Worm (Caenorhabditis elegans) whole organism, mixed stage, embryonic: ENCODE data around the gene C47E8.11.

Source experiments
- M03D4.4 ChIP-seq: sonication (generic microtip); optimal IDR thresholded peaks from 2 replicates; lab custom pipeline; 2017; ENCODE audit warnings: mild to moderate bottlenecking, missing genetic modification characterization, missing compliant biosample characterization
- bed-3 ChIP-seq: fragments of 200-800 bp; sonication (Bioruptor generic); optimal IDR thresholded peaks from 3 replicates; lab custom pipeline; 2018; ENCODE audit warnings: mild to moderate bottlenecking, missing genetic modification characterization, moderate library complexity, missing compliant biosample characterization
- blmp-1 ChIP-seq: fragments of 150-350 bp; optimal IDR thresholded peaks from 2 replicates; lab custom pipeline; 2014; ENCODE audit warnings: missing biosample characterization, missing genetic modification characterization
- ceh-39 ChIP-seq: fragments of 150-350 bp; optimal IDR thresholded peaks from 2 replicates; lab custom pipeline; 2014; ENCODE audit warnings: missing biosample characterization, missing genetic modification characterization
- ceh-43 ChIP-seq: fragments of 200-800 bp; sonication (Bioruptor generic); optimal IDR thresholded peaks from 2 replicates; lab custom pipeline; 2018; ENCODE audit warnings: mild to moderate bottlenecking, missing genetic modification characterization, moderate library complexity, missing compliant biosample characterization
- ceh-83 ChIP-seq: fragments of 200-800 bp; sonication (Bioruptor generic); optimal IDR thresholded peaks from 2 replicates; lab custom pipeline; 2018; ENCODE audit warnings: mild to moderate bottlenecking, missing genetic modification characterization, missing compliant biosample characterization
- ces-1 ChIP-seq: fragments of 150-350 bp; optimal IDR thresholded peaks from 2 replicates; lab custom pipeline; 2014; ENCODE audit warnings: missing biosample characterization, missing genetic modification reagents, missing genetic modification characterization
- cnd-1 ChIP-seq: fragments of 200-800 bp; sonication (Bioruptor generic); optimal IDR thresholded peaks from 2 replicates; lab custom pipeline; 2018; ENCODE audit warnings: mild to moderate bottlenecking, missing genetic modification characterization, missing compliant biosample characterization
- drap-1 ChIP-seq: fragments of 200-800 bp; sonication (Bioruptor generic); optimal IDR thresholded peaks from 3 replicates; lab custom pipeline; 2018; ENCODE audit warnings: mild to moderate bottlenecking, missing genetic modification characterization, missing compliant biosample characterization
- elt-1 ChIP-seq: sonication (generic microtip); optimal IDR thresholded peaks from 2 replicates; lab custom pipeline; 2017; ENCODE audit warnings: missing genetic modification characterization, mild to moderate bottlenecking, missing compliant biosample characterization, antibody characterized with exemption, moderate library complexity, borderline replicate concordance; ENCODE audit not compliant: insufficient read depth
- elt-3 ChIP-seq: fragments of 150-350 bp; optimal IDR thresholded peaks from 2 replicates; lab custom pipeline; 2014; ENCODE audit warnings: missing biosample characterization, missing genetic modification characterization
- flh-1 ChIP-seq: fragments of 200-800 bp; sonication (Bioruptor generic); optimal IDR thresholded peaks from 2 replicates; lab custom pipeline; 2018; ENCODE audit warnings: mild to moderate bottlenecking, missing genetic modification characterization, moderate library complexity, missing compliant biosample characterization
- ham-2 ChIP-seq: fragments of 200-800 bp; sonication (Bioruptor generic); optimal IDR thresholded peaks from 2 replicates; lab custom pipeline; 2018; ENCODE audit warnings: mild to moderate bottlenecking, missing genetic modification characterization, missing compliant biosample characterization
- hlh-1 ChIP-seq: fragments of 150-350 bp; optimal IDR thresholded peaks from 2 replicates; lab custom pipeline; 2014; ENCODE audit warnings: missing biosample characterization, missing genetic modification reagents, missing genetic modification characterization
- lin-13 ChIP-seq: fragments of 150-350 bp; optimal IDR thresholded peaks from 2 replicates; lab custom pipeline; 2014; ENCODE audit warnings: missing biosample characterization, missing genetic modification characterization
- lin-32 ChIP-seq: fragments of 200-800 bp; sonication (Bioruptor generic); optimal IDR thresholded peaks from 2 replicates; lab custom pipeline; 2018; ENCODE audit warnings: mild to moderate bottlenecking, missing genetic modification characterization, missing compliant biosample characterization
- lsy-2 ChIP-seq: fragments of 150-350 bp; optimal IDR thresholded peaks from 2 replicates; lab custom pipeline; 2014; ENCODE audit warnings: missing biosample characterization, missing genetic modification characterization
- mab-5 ChIP-seq: fragments of 150-350 bp; optimal IDR thresholded peaks from 2 replicates; lab custom pipeline; 2014; ENCODE audit warnings: missing biosample characterization, missing genetic modification characterization
- mep-1 ChIP-seq: fragments of 150-350 bp; optimal IDR thresholded peaks from 2 replicates; lab custom pipeline; 2017; ENCODE audit warnings: missing biosample characterization, missing genetic modification reagents, missing genetic modification characterization, inconsistent platforms
- mls-2 ChIP-seq: sonication (generic microtip); optimal IDR thresholded peaks from 2 replicates; lab custom pipeline; 2016; ENCODE audit warnings: mild to moderate bottlenecking, missing genetic modification characterization, moderate library complexity, missing compliant biosample characterization
- nhr-12 ChIP-seq: fragments of 150-350 bp; optimal IDR thresholded peaks from 2 replicates; lab custom pipeline; 2014; ENCODE audit warnings: missing biosample characterization, missing genetic modification characterization
- nhr-2 ChIP-seq: fragments of 150-350 bp; optimal IDR thresholded peaks from 2 replicates; lab custom pipeline; 2014; ENCODE audit warnings: missing biosample characterization, missing genetic modification characterization
- nhr-237 ChIP-seq: fragments of 150-350 bp; optimal IDR thresholded peaks from 2 replicates; lab custom pipeline; 2014; ENCODE audit warnings: missing biosample characterization, missing genetic modification characterization
- nhr-28 ChIP-seq: fragments of 150-350 bp; optimal IDR thresholded peaks from 2 replicates; lab custom pipeline; 2014; ENCODE audit warnings: missing biosample characterization, missing genetic modification characterization
- nhr-76 ChIP-seq: sonication (generic microtip); optimal IDR thresholded peaks from 2 replicates; lab custom pipeline; 2017; ENCODE audit warnings: missing biosample characterization, missing genetic modification characterization
- pha-4 ChIP-seq: fragments of 150-350 bp; optimal IDR thresholded peaks from 2 replicates; lab custom pipeline; 2018; ENCODE audit warnings: missing biosample characterization, missing genetic modification reagents, missing genetic modification characterization
- snpc-4 ChIP-seq: fragments of 150-350 bp; optimal IDR thresholded peaks from 2 replicates; lab custom pipeline; 2014; ENCODE audit warnings: missing biosample characterization, missing genetic modification characterization
- tbx-8 ChIP-seq: fragments of 200-800 bp; sonication (Bioruptor generic); optimal IDR thresholded peaks from 2 replicates; lab custom pipeline; 2018; ENCODE audit warnings: mild to moderate bottlenecking, missing genetic modification characterization, moderate library complexity, missing compliant biosample characterization
- unc-120 ChIP-seq: sonication (generic microtip); optimal IDR thresholded peaks from 2 replicates; lab custom pipeline; 2017; ENCODE audit warnings: missing genetic modification characterization, missing compliant biosample characterization; ENCODE audit not compliant: poor library complexity, severe bottlenecking
- unc-39 ChIP-seq: fragments of 150-350 bp; optimal IDR thresholded peaks from 2 replicates; lab custom pipeline; 2014; ENCODE audit warnings: missing biosample characterization, missing genetic modification characterization
- zip-8 ChIP-seq: fragments of 150-350 bp; optimal IDR thresholded peaks from 2 replicates; lab custom pipeline; 2014; ENCODE audit warnings: missing biosample characterization, missing genetic modification characterization
- ztf-11 ChIP-seq: fragments of 150-350 bp; optimal IDR thresholded peaks from 2 replicates; lab custom pipeline; 2014; ENCODE audit warnings: missing biosample characterization, missing genetic modification characterization

The C47E8.11 gene

DNA sequence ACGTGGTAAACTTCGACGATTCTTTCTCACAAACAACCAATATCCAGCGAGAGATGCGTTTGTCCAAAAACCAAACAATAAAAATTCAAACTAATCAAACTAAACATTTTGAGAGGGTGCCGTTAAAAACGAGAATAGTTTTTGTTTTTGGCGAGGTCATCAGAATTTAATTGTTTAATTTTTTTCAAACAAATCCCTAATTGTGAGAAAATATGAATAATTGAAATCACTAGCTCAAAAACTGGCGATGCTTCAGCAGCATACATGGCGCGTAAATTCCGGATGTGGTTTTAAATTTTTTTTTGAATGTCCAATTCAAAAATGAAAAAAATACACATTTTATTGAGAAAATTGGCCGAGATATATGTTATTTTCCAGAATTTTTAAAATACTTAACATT lies 31.1 kb downstream of the C47E8.11 start, which contains the start of gene R08A2.1:
R08A2.1 (minus strand) TSS at position 101 of the 400 bp plus-strand sequence.
- TF ChIP-seq nhr-2 (no peak), ceh-83 (GFP tag; lab: Kevin White, UChicago) (no peak), nhr-28 (tag; lab: Kevin White, UChicago) (no peak), elt-3 (tag; lab: Kevin White, UChicago) (no peak), hlh-1 (tag; lab: Kevin White, UChicago) (no peak), bed-3 (no peak), pha-4 (tag; lab: Kevin White, UChicago) (no peak), lin-32 (no peak)

DNA sequence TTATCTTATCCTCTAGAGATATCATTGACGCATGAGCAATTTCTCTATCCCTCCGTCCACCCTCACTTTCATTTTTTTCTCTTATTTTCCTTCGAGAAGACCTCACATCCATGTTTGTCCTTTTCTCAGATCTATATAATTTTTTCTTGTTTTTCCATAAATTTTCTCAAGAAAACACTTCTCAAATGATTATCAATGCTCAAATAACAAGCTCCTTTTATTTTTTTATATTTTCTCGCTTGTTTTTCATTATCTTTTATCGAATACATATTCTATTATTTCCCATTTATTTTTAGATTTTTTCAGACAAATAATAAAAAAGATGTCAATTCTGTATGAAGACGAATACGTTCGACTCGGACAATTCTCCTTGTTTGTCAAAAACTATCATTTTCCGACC lies 34.6 kb downstream of the C47E8.11 start, which contains the start of gene R08A2.7:
R08A2.7 (plus strand) TSS at position 301 of the 400 bp plus-strand sequence.
- TF ChIP-seq M03D4.4 (tag; lab: Kevin White, UChicago) (no peak), ztf-11 (no peak), mls-2 (tag; lab: Kevin White, UChicago) (no peak), nhr-76 (tag; lab: Kevin White, UChicago) (no peak), mep-1 (tag; lab: Kevin White, UChicago) (no peak), ceh-43 (GFP tag; lab: Kevin White, UChicago) (no peak), ham-2 (GFP tag; lab: Kevin White, UChicago) (no peak), ces-1 (GFP tag; lab: Kevin White, UChicago) (no peak), nhr-28 (tag; lab: Kevin White, UChicago) (no peak), nhr-237 (tag; lab: Kevin White, UChicago) (no peak), elt-3 (tag; lab: Kevin White, UChicago) (no peak), ceh-83 (GFP tag; lab: Kevin White, UChicago) (no peak)

DNA sequence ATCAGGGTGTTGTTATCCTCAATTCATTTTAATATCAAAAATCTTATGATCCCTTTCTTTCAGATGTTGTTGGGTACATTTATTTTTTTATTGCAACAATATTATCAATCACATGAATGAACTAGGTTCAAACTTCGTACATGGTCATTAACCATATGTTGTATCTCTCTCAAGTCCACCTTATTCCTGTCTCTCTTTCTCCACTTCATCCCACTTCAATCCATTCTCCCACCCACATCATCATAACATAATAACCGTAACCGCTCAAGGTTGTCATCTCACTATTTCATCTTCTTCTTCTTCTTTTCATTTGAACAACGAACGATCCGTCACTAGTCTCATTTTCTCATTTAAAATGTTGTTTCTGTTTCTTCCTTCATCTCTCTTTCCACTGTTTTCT lies 37.0 kb downstream of the C47E8.11 start:
- TF ChIP-seq unc-120 (tag; lab: Kevin White, UChicago) (no peak), snpc-4 (tag; lab: Kevin White, UChicago) (no peak), cnd-1 (tag; lab: Kevin White, UChicago) (no peak), blmp-1 (no peak)
- TF ChIP-seq, all 35 proteins: peak for 0

DNA sequence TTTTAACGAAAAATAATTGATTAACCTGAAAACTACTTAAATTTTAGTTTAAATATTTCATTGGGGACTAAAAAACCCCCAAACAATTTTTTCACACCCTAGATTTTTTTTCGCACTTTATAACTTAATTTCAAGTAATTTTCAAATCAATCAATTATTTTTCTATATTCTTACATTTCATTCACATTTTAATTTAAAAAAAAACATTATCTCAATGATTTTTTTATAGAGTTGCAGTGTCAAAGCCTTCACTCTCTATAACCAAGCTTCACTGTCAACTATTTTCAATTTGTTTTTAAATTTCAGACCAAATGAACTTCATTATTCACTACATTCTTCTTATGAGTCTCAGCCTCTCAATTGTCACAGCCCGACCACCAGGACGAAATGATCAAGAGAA lies 38.2 kb downstream of the C47E8.11 start, which contains the start of gene Y50E8A.1:
Y50E8A.1 (plus strand) TSS at position 301 of the 400 bp plus-strand sequence.
- no peak for TF ChIP-seq snpc-4 (tag; lab: Kevin White, UChicago)
- TF ChIP-seq nhr-28 (tag; lab: Kevin White, UChicago): no peak
- no peak for TF ChIP-seq blmp-1
- no peak for TF ChIP-seq flh-1 (GFP tag; lab: Kevin White, UChicago)
- TF ChIP-seq lin-32: no peak
- TF ChIP-seq hlh-1 (tag; lab: Kevin White, UChicago): no peak
- TF ChIP-seq nhr-12: no peak
- no peak for TF ChIP-seq unc-39 (tag; lab: Kevin White, UChicago)
- no peak for TF ChIP-seq zip-8 (tag; lab: Kevin White, UChicago)
- no peak for TF ChIP-seq mls-2 (tag; lab: Kevin White, UChicago)
- TF ChIP-seq, all 35 proteins: peak for 0

DNA sequence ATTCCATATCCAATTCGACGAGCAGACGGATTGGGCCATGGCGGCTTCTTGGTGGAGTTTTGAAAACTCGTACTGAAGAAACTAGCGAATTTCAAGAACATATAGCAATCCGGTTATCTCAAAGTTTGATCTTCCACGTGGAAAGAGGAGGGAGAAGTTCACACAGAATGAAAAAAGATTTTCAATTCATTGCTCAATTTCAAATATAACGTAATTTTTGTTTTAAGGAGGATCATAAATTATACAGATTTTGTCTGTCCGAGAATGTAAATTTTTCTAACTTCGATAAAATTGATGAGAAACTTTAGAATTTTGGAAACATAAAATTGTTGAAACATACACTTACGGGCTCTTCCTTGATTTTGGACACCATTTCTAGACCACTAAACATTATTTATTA lies 40.3 kb downstream of the C47E8.11 start, which contains the start of gene Y50E8A.2:
Y50E8A.2 (minus strand) TSS at position 101 of the 400 bp plus-strand sequence.
- TF ChIP-seq lsy-2 (tag; lab: Kevin White, UChicago): no peak
- TF ChIP-seq ham-2 (GFP tag; lab: Kevin White, UChicago): no peak
- no peak for TF ChIP-seq unc-39 (tag; lab: Kevin White, UChicago)
- no peak for TF ChIP-seq nhr-237 (tag; lab: Kevin White, UChicago)
- no peak for TF ChIP-seq mab-5 (tag; lab: Kevin White, UChicago)
- no peak for TF ChIP-seq hlh-1 (tag; lab: Kevin White, UChicago)
- TF ChIP-seq bed-3: no peak
- TF ChIP-seq ces-1 (GFP tag; lab: Kevin White, UChicago): no peak
- no peak for TF ChIP-seq mep-1 (tag; lab: Kevin White, UChicago)
- TF ChIP-seq snpc-4 (tag; lab: Kevin White, UChicago): no peak
- no peak for TF ChIP-seq blmp-1
- TF ChIP-seq flh-1 (GFP tag; lab: Kevin White, UChicago): no peak
- TF ChIP-seq drap-1: no peak

DNA sequence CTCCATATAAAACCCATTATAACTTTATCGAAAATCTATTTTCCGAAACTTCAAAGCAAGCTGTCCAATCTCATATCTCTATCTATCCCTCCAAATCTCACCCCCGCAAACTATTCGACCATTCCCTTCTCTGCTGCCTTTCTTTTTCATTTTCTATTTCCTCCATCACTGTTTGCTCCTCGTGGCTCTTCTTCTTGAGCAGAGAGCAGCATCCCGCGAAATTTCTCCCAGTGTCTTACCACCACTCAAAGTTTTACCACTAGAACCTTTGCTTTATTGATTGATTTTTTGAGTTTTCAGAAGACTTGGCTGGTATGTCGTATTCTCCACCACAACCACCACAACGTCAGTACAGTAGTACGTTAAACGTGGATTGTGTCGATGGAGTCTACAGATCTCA lies 40.9 kb downstream of the C47E8.11 start, which contains the start of gene oig-3:
oig-3 (plus strand) TSS at position 301 of the 400 bp plus-strand sequence.
- TF ChIP-seq nhr-12 (no peak), pha-4 (tag; lab: Kevin White, UChicago) (no peak), ces-1 (GFP tag; lab: Kevin White, UChicago) (no peak), nhr-76 (tag; lab: Kevin White, UChicago) (no peak), ham-2 (GFP tag; lab: Kevin White, UChicago) (no peak), zip-8 (tag; lab: Kevin White, UChicago) (no peak), lin-13 (tag; lab: Kevin White, UChicago) (no peak), cnd-1 (tag; lab: Kevin White, UChicago) (no peak), hlh-1 (tag; lab: Kevin White, UChicago) (no peak), M03D4.4 (tag; lab: Kevin White, UChicago) (no peak), tbx-8 (no peak), nhr-28 (tag; lab: Kevin White, UChicago) (no peak), ceh-43 (GFP tag; lab: Kevin White, UChicago) (no peak), ztf-11 (no peak), mep-1 (tag; lab: Kevin White, UChicago) (no peak), drap-1 (no peak), elt-1 (tag; lab: Kevin White, UChicago) (no peak), ceh-39 (tag; lab: Kevin White, UChicago) (no peak), blmp-1 (no peak), snpc-4 (tag; lab: Kevin White, UChicago) (no peak)
